Worm (Caenorhabditis elegans) whole organism, mixed stage, embryonic: Measurements from ENCODE around the gene rpn-13.
A peak's percentile ranks its signal among the peaks of the same experiment; 100 is the strongest.

Source experiments
- M03D4.4 ChIP-seq: sonication (generic microtip); optimal IDR thresholded peaks from 2 replicates; lab custom pipeline; 2017; ENCODE audit warnings: mild to moderate bottlenecking, missing genetic modification characterization, missing compliant biosample characterization
- bed-3 ChIP-seq: fragments of 200-800 bp; sonication (Bioruptor generic); optimal IDR thresholded peaks from 3 replicates; lab custom pipeline; 2018; ENCODE audit warnings: mild to moderate bottlenecking, missing genetic modification characterization, moderate library complexity, missing compliant biosample characterization
- blmp-1 ChIP-seq: fragments of 150-350 bp; optimal IDR thresholded peaks from 2 replicates; lab custom pipeline; 2014; ENCODE audit warnings: missing biosample characterization, missing genetic modification characterization
- ceh-39 ChIP-seq: fragments of 150-350 bp; optimal IDR thresholded peaks from 2 replicates; lab custom pipeline; 2014; ENCODE audit warnings: missing biosample characterization, missing genetic modification characterization
- ceh-43 ChIP-seq: fragments of 200-800 bp; sonication (Bioruptor generic); optimal IDR thresholded peaks from 2 replicates; lab custom pipeline; 2018; ENCODE audit warnings: mild to moderate bottlenecking, missing genetic modification characterization, moderate library complexity, missing compliant biosample characterization
- ceh-83 ChIP-seq: fragments of 200-800 bp; sonication (Bioruptor generic); optimal IDR thresholded peaks from 2 replicates; lab custom pipeline; 2018; ENCODE audit warnings: mild to moderate bottlenecking, missing genetic modification characterization, missing compliant biosample characterization
- ces-1 ChIP-seq: fragments of 150-350 bp; optimal IDR thresholded peaks from 2 replicates; lab custom pipeline; 2014; ENCODE audit warnings: missing biosample characterization, missing genetic modification reagents, missing genetic modification characterization
- cnd-1 ChIP-seq: fragments of 200-800 bp; sonication (Bioruptor generic); optimal IDR thresholded peaks from 2 replicates; lab custom pipeline; 2018; ENCODE audit warnings: mild to moderate bottlenecking, missing genetic modification characterization, missing compliant biosample characterization
- drap-1 ChIP-seq: fragments of 200-800 bp; sonication (Bioruptor generic); optimal IDR thresholded peaks from 3 replicates; lab custom pipeline; 2018; ENCODE audit warnings: mild to moderate bottlenecking, missing genetic modification characterization, missing compliant biosample characterization
- elt-1 ChIP-seq: sonication (generic microtip); optimal IDR thresholded peaks from 2 replicates; lab custom pipeline; 2017; ENCODE audit warnings: missing genetic modification characterization, mild to moderate bottlenecking, missing compliant biosample characterization, antibody characterized with exemption, moderate library complexity, borderline replicate concordance; ENCODE audit not compliant: insufficient read depth
- elt-3 ChIP-seq: fragments of 150-350 bp; optimal IDR thresholded peaks from 2 replicates; lab custom pipeline; 2014; ENCODE audit warnings: missing biosample characterization, missing genetic modification characterization
- flh-1 ChIP-seq: fragments of 200-800 bp; sonication (Bioruptor generic); optimal IDR thresholded peaks from 2 replicates; lab custom pipeline; 2018; ENCODE audit warnings: mild to moderate bottlenecking, missing genetic modification characterization, moderate library complexity, missing compliant biosample characterization
- ham-2 ChIP-seq: fragments of 200-800 bp; sonication (Bioruptor generic); optimal IDR thresholded peaks from 2 replicates; lab custom pipeline; 2018; ENCODE audit warnings: mild to moderate bottlenecking, missing genetic modification characterization, missing compliant biosample characterization
- hlh-1 ChIP-seq: fragments of 150-350 bp; optimal IDR thresholded peaks from 2 replicates; lab custom pipeline; 2014; ENCODE audit warnings: missing biosample characterization, missing genetic modification reagents, missing genetic modification characterization
- lin-13 ChIP-seq: fragments of 150-350 bp; optimal IDR thresholded peaks from 2 replicates; lab custom pipeline; 2014; ENCODE audit warnings: missing biosample characterization, missing genetic modification characterization
- lin-32 ChIP-seq: fragments of 200-800 bp; sonication (Bioruptor generic); optimal IDR thresholded peaks from 2 replicates; lab custom pipeline; 2018; ENCODE audit warnings: mild to moderate bottlenecking, missing genetic modification characterization, missing compliant biosample characterization
- lsy-2 ChIP-seq: fragments of 150-350 bp; optimal IDR thresholded peaks from 2 replicates; lab custom pipeline; 2014; ENCODE audit warnings: missing biosample characterization, missing genetic modification characterization
- mab-5 ChIP-seq: fragments of 150-350 bp; optimal IDR thresholded peaks from 2 replicates; lab custom pipeline; 2014; ENCODE audit warnings: missing biosample characterization, missing genetic modification characterization
- mep-1 ChIP-seq: fragments of 150-350 bp; optimal IDR thresholded peaks from 2 replicates; lab custom pipeline; 2017; ENCODE audit warnings: missing biosample characterization, missing genetic modification reagents, missing genetic modification characterization, inconsistent platforms
- mls-2 ChIP-seq: sonication (generic microtip); optimal IDR thresholded peaks from 2 replicates; lab custom pipeline; 2016; ENCODE audit warnings: mild to moderate bottlenecking, missing genetic modification characterization, moderate library complexity, missing compliant biosample characterization
- nhr-12 ChIP-seq: fragments of 150-350 bp; optimal IDR thresholded peaks from 2 replicates; lab custom pipeline; 2014; ENCODE audit warnings: missing biosample characterization, missing genetic modification characterization
- nhr-2 ChIP-seq: fragments of 150-350 bp; optimal IDR thresholded peaks from 2 replicates; lab custom pipeline; 2014; ENCODE audit warnings: missing biosample characterization, missing genetic modification characterization
- nhr-237 ChIP-seq: fragments of 150-350 bp; optimal IDR thresholded peaks from 2 replicates; lab custom pipeline; 2014; ENCODE audit warnings: missing biosample characterization, missing genetic modification characterization
- nhr-28 ChIP-seq: fragments of 150-350 bp; optimal IDR thresholded peaks from 2 replicates; lab custom pipeline; 2014; ENCODE audit warnings: missing biosample characterization, missing genetic modification characterization
- nhr-76 ChIP-seq: sonication (generic microtip); optimal IDR thresholded peaks from 2 replicates; lab custom pipeline; 2017; ENCODE audit warnings: missing biosample characterization, missing genetic modification characterization
- pha-4 ChIP-seq: fragments of 150-350 bp; optimal IDR thresholded peaks from 2 replicates; lab custom pipeline; 2018; ENCODE audit warnings: missing biosample characterization, missing genetic modification reagents, missing genetic modification characterization
- sem-2 ChIP-seq: fragments of 200-800 bp; sonication (Bioruptor generic); optimal IDR thresholded peaks from 2 replicates; lab custom pipeline; 2018; ENCODE audit warnings: mild to moderate bottlenecking, missing genetic modification characterization, missing compliant biosample characterization
- snpc-4 ChIP-seq: fragments of 150-350 bp; optimal IDR thresholded peaks from 2 replicates; lab custom pipeline; 2014; ENCODE audit warnings: missing biosample characterization, missing genetic modification characterization
- sptf-1 ChIP-seq: sonication (generic microtip); optimal IDR thresholded peaks from 2 replicates; lab custom pipeline; 2017; ENCODE audit warnings: mild to moderate bottlenecking, missing genetic modification characterization, moderate library complexity, missing compliant biosample characterization
- tbx-8 ChIP-seq: fragments of 200-800 bp; sonication (Bioruptor generic); optimal IDR thresholded peaks from 2 replicates; lab custom pipeline; 2018; ENCODE audit warnings: mild to moderate bottlenecking, missing genetic modification characterization, moderate library complexity, missing compliant biosample characterization
- unc-120 ChIP-seq: sonication (generic microtip); optimal IDR thresholded peaks from 2 replicates; lab custom pipeline; 2017; ENCODE audit warnings: missing genetic modification characterization, missing compliant biosample characterization; ENCODE audit not compliant: poor library complexity, severe bottlenecking
- unc-39 ChIP-seq: fragments of 150-350 bp; optimal IDR thresholded peaks from 2 replicates; lab custom pipeline; 2014; ENCODE audit warnings: missing biosample characterization, missing genetic modification characterization
- unc-62 ChIP-seq: fragments of 150-350 bp; optimal IDR thresholded peaks from 2 replicates; lab custom pipeline; 2014; ENCODE audit warnings: missing biosample characterization, missing genetic modification reagents, missing genetic modification characterization
- zip-8 ChIP-seq: fragments of 150-350 bp; optimal IDR thresholded peaks from 2 replicates; lab custom pipeline; 2014; ENCODE audit warnings: missing biosample characterization, missing genetic modification characterization
- ztf-11 ChIP-seq: fragments of 150-350 bp; optimal IDR thresholded peaks from 2 replicates; lab custom pipeline; 2014; ENCODE audit warnings: missing biosample characterization, missing genetic modification characterization

The rpn-13 gene

ce11 chrIII:6381584-6382391 lies 40.1 kb upstream of the rpn-13 start, which contains the start of gene znf-622:
Gene znf-622 (plus strand): TSS chrIII:6381634.
- TF ChIP-seq unc-39 (tag; lab: Kevin White, UChicago) = no peak
- TF ChIP-seq cnd-1 (tag; lab: Kevin White, UChicago) = no peak
- TF ChIP-seq mep-1 = no peak
- no peak for TF ChIP-seq zip-8 (tag; lab: Kevin White, UChicago)
- TF ChIP-seq nhr-76 (tag; lab: Kevin White, UChicago) = no peak

- no peak for TF ChIP-seq elt-3 (tag; lab: Kevin White, UChicago)
- no peak for TF ChIP-seq mep-1
- no peak for TF ChIP-seq ham-2 (GFP tag; lab: Kevin White, UChicago)
- no peak for TF ChIP-seq cnd-1 (tag; lab: Kevin White, UChicago)
- TF ChIP-seq mls-2 (tag; lab: Kevin White, UChicago) = no peak
- TF ChIP-seq flh-1 (GFP tag; lab: Kevin White, UChicago) = no peak
- no peak for TF ChIP-seq ztf-11 (tag; lab: Kevin White, UChicago)
These were observed 38.7 kb upstream of the rpn-13 start, which contains the start of gene C16A3.5 for ce11 chrIII:6380472-6380871. Gene C16A3.5 (plus strand): TSS chrIII:6380772.

ce11 chrIII:6379129-6379528 lies 37.4 kb upstream of the rpn-13 start, which contains the start of gene C16A3.6:
Gene C16A3.6 (plus strand): TSS chrIII:6379212.
- peak; percentile 37 for TF ChIP-seq lsy-2
- no peak for TF ChIP-seq unc-39 (tag; lab: Kevin White, UChicago)
- peak; percentile 28 for TF ChIP-seq sptf-1 (tag; lab: Kevin White, UChicago)
- peak; percentile 40 for TF ChIP-seq unc-120 (tag; lab: Kevin White, UChicago)

- no peak for TF ChIP-seq tbx-8 (GFP tag; lab: Kevin White, UChicago)
- TF ChIP-seq lin-32 = no peak
- TF ChIP-seq snpc-4 (tag; lab: Kevin White, UChicago) = no peak
- peak; percentile 20 for TF ChIP-seq mls-2 (tag; lab: Kevin White, UChicago)
- peak; percentile 65 for TF ChIP-seq hlh-1 (tag; lab: Kevin White, UChicago)
- TF ChIP-seq pha-4 (tag; lab: Kevin White, UChicago) = peak; percentile 88
- no peak for TF ChIP-seq nhr-12 (tag; lab: Kevin White, UChicago)
- TF ChIP-seq flh-1 (GFP tag; lab: Kevin White, UChicago) = no peak
- no peak for TF ChIP-seq elt-3 (tag; lab: Kevin White, UChicago)
- TF ChIP-seq mab-5 = no peak
- TF ChIP-seq ceh-39 = peak; percentile 30
- no peak for TF ChIP-seq sptf-1 (tag; lab: Kevin White, UChicago)
- TF ChIP-seq ztf-11 (tag; lab: Kevin White, UChicago) = no peak
- TF ChIP-seq ham-2 (GFP tag; lab: Kevin White, UChicago) = peak; percentile 34
- no peak for TF ChIP-seq unc-39 (tag; lab: Kevin White, UChicago)
- no peak for TF ChIP-seq blmp-1 (tag; lab: Kevin White, UChicago)
- peak; percentile 72 for TF ChIP-seq unc-120 (tag; lab: Kevin White, UChicago)
- TF ChIP-seq zip-8 (tag; lab: Kevin White, UChicago) = no peak
- TF ChIP-seq ceh-83 (GFP tag; lab: Kevin White, UChicago) = no peak
- TF ChIP-seq bed-3 (GFP tag; lab: Kevin White, UChicago) = no peak
- peak; percentile 2 for TF ChIP-seq drap-1 (GFP tag; lab: Kevin White, UChicago)
- no peak for TF ChIP-seq cnd-1 (tag; lab: Kevin White, UChicago)
- no peak for TF ChIP-seq nhr-28
- no peak for TF ChIP-seq elt-1 (tag; lab: Kevin White, UChicago)
- peak; percentile 59 for TF ChIP-seq nhr-237 (tag; lab: Kevin White, UChicago)
- TF ChIP-seq sem-2 (GFP tag; lab: Kevin White, UChicago) = no peak
- peak; percentile 98 for TF ChIP-seq lsy-2
- no peak for TF ChIP-seq ces-1 (GFP tag; lab: Kevin White, UChicago)
- peak; percentile 56 for TF ChIP-seq nhr-2 (tag; lab: Kevin White, UChicago)
- peak; percentile 68 for TF ChIP-seq lin-13 (tag; lab: Kevin White, UChicago)
- no peak for TF ChIP-seq nhr-76 (tag; lab: Kevin White, UChicago)
- TF ChIP-seq unc-62 (GFP tag; lab: Kevin White, UChicago) = no peak
- no peak for TF ChIP-seq ceh-43 (GFP tag; lab: Kevin White, UChicago)
- TF ChIP-seq M03D4.4 (tag; lab: Kevin White, UChicago) = no peak
- peak; percentile 93 for TF ChIP-seq mep-1
These were observed 33.3 kb upstream of the rpn-13 start, which contains the start of the genes rps-13 and nfx-1 for ce11 chrIII:6374947-6375415. Gene rps-13 (minus strand): TSS chrIII:6374997. Gene nfx-1 (plus strand): TSS chrIII:6375379.
